Fruit fly (Drosophila melanogaster): ENCODE results near the gene CG31606.
A peak's percentile ranks its signal among the peaks of the same experiment; 100 is the strongest.

The CG31606 gene

dm6 chr2L:8171544-8171943 lies 24.1 kb downstream of the CG31606 start (continued):
- no peak for TF ChIP-seq stwl (tag; optimal IDR thresholded peaks at IDR 0.05)
- TF ChIP-seq ro (GFP tag; IDR thresholded peaks at IDR 0.05) = no peak
- no peak for TF ChIP-seq Fer2 (tag; optimal IDR thresholded peaks at IDR 0.05)
- TF ChIP-seq eve (GFP tag; optimal IDR thresholded peaks at IDR 0.05) = no peak
- no peak for TF ChIP-seq mam (GFP tag; optimal IDR thresholded peaks at IDR 0.05)

- TF ChIP-seq CG7745 (tag; optimal IDR thresholded peaks at IDR 0.05) (no peak), CG16779 (GFP tag; IDR thresholded peaks at IDR 0.05) (peak; percentile 20; the same call in 1 of the 2 replicates), bowl (GFP tag; IDR thresholded peaks at IDR 0.05) (0 out of 2 replicates have a peak, but pooled peaks have one; percentile 18), CTCF (GFP tag; optimal IDR thresholded peaks at IDR 0.05) (peak; percentile 80), sens-2 (GFP tag; IDR thresholded peaks at IDR 0.05) (no peak)
Observed at dm6 chr2L:8185008-8185407, 37.6 kb downstream of the CG31606 start.

- TF ChIP-seq CG9797 (GFP tag; optimal IDR thresholded peaks at IDR 0.05) (no peak), Hand (GFP tag; optimal IDR thresholded peaks at IDR 0.05) (no peak), dimm (GFP tag; IDR thresholded peaks at IDR 0.05) (no peak), esg (GFP tag; conservative IDR thresholded peaks at IDR 0.05) (no peak), CG12299 (tag; optimal IDR thresholded peaks at IDR 0.05) (no peak), Pdp1 (GFP tag; optimal IDR thresholded peaks at IDR 0.05) (no peak), CG9932 (GFP tag; IDR thresholded peaks at IDR 0.05) (no peak), CG6683 (GFP tag; optimal IDR thresholded peaks at IDR 0.05) (no peak), CG1603 (tag; optimal IDR thresholded peaks at IDR 0.05) (no peak), HLHmδ (GFP tag; optimal IDR thresholded peaks at IDR 0.05) (no peak)
Observed at dm6 chr2L:8190681-8191080, 43.3 kb downstream of the CG31606 start, which contains the start of gene CG34134. TSS of gene CG34134 (minus strand) at chr2L:8190781.

- TF ChIP-seq CG8924 (tag; optimal IDR thresholded peaks at IDR 0.05) = no peak
- no peak for TF ChIP-seq gcm (GFP tag; optimal IDR thresholded peaks at IDR 0.05)
- no peak for TF ChIP-seq Opbp (GFP tag; IDR thresholded peaks at IDR 0.05; ENCODE audit: partially characterized antibody)
- no peak for TF ChIP-seq Jarid2 (GFP tag; optimal IDR thresholded peaks at IDR 0.05)
- no peak for TF ChIP-seq Ravus (GFP tag; IDR thresholded peaks at IDR 0.05)
- no peak for TF ChIP-seq CG10267 (tag; optimal IDR thresholded peaks at IDR 0.05)
- TF ChIP-seq CG14860 (GFP tag; IDR thresholded peaks at IDR 0.05; ENCODE audit: partially characterized antibody) = 0 out of 3 replicates have a peak, but pooled peaks have one; percentile 35
- no peak for TF ChIP-seq dimm (GFP tag; IDR thresholded peaks at IDR 0.05)
- TF ChIP-seq Neu2 (GFP tag; optimal IDR thresholded peaks at IDR 0.05; ENCODE audit: borderline replicate concordance) = no peak
- no peak for TF ChIP-seq kah (GFP tag; optimal IDR thresholded peaks at IDR 0.05)
- TF ChIP-seq CG9932 (GFP tag; IDR thresholded peaks at IDR 0.05) = no peak
- no peak for TF ChIP-seq odd (GFP tag; optimal IDR thresholded peaks at IDR 0.05)
- no peak for TF ChIP-seq Ets97D (GFP tag; optimal IDR thresholded peaks at IDR 0.05)
- no peak for TF ChIP-seq CG3065 (GFP tag; optimal IDR thresholded peaks at IDR 0.05)
- TF ChIP-seq Hr51 (GFP tag; optimal IDR thresholded peaks at IDR 0.05) = no peak
- TF ChIP-seq ken (GFP tag; IDR thresholded peaks at IDR 0.05) = peak; percentile 31; the same call in 1 of the 3 replicates
Observed at dm6 chr2L:8195722-8196323, 48.4 kb downstream of the CG31606 start.

Data from whole organism, embryonic.